Worm (Caenorhabditis elegans) whole organism, L4/young adult: ENCODE results near the gene nrsn-1.

ENCODE experiments used
- W03F9.2 ChIP-seq: fragments of 150-350 bp; optimal IDR thresholded peaks from 2 replicates; lab custom pipeline; 2014; ENCODE audit warnings: missing biosample characterization, missing genetic modification characterization
- him-1 ChIP-seq: sonication (generic microtip); optimal IDR thresholded peaks from 2 replicates; lab custom pipeline; 2016; ENCODE audit warnings: missing genotype, missing genetic modification reagents, missing genetic modification characterization, missing compliant biosample characterization

- TF ChIP-seq W03F9.2 (tag; lab: Kevin White, UChicago), result no peak
- no peak for TF ChIP-seq him-1 (tag; lab: Kevin White, UChicago)
These were observed 45.3 kb downstream of the nrsn-1 start, which contains the start of gene Y39H10B.3 for ce11 chrV:3670499-3670898.
